Fruit fly (Drosophila melanogaster): ENCODE data around the gene CG33098.
A peak's percentile ranks its signal among the peaks of the same experiment; 100 is the strongest.

- no peak for TF ChIP-seq CG10348 (GFP tag; IDR thresholded peaks at IDR 0.05)
- TF ChIP-seq EcR (GFP tag; optimal IDR thresholded peaks at IDR 0.05), result peak; percentile 84
- TF ChIP-seq rn (GFP tag; IDR thresholded peaks at IDR 0.05), result no peak
- no peak for TF ChIP-seq CG34367 (tag; optimal IDR thresholded peaks at IDR 0.05)
- TF ChIP-seq D1 (tag; optimal IDR thresholded peaks at IDR 0.05), result no peak
- TF ChIP-seq CG9948 (tag; optimal IDR thresholded peaks at IDR 0.05), result no peak
- TF ChIP-seq Pif1A (GFP tag; optimal IDR thresholded peaks at IDR 0.05), result no peak
- TF ChIP-seq fd96Ca (GFP tag; IDR thresholded peaks at IDR 0.05), result no peak
Measured at dm6 chr3R:12370643-12370995, 16.4 kb upstream of the CG33098 start.
